Fruit fly (Drosophila melanogaster): ENCODE measurements around the gene orb2.

DNA sequence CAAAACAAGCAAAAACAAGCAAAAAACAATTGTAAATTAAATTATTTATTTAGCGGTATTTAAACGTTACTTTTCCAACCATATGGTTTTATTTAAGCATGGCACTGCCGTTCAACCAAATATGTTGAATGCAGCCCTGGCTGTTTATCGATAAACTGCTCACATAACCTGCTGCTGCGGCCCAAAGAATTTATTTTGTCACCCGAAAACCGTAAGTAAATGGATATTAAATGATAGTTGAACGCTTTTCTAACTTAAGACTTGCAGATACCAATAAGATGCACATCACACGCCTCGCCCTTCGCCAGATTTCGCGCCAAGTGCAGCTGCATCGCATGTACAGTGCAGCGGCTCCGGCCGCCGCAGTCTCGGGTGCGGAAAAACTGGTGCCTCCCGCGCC is 2.4 kb upstream of the orb2 start, which contains the start of gene mRpL12:
- TF ChIP-seq CG6163 (GFP tag; IDR thresholded peaks at IDR 0.05) (no peak), spab (GFP tag; optimal IDR thresholded peaks at IDR 0.05) (no peak), Hr39 (GFP tag; optimal IDR thresholded peaks at IDR 0.05) (no peak), lz (GFP tag; optimal IDR thresholded peaks at IDR 0.05) (no peak), CG6854 (GFP tag; optimal IDR thresholded peaks at IDR 0.05) (no peak)

Measured in whole organism, prepupa.